Fruit fly (Drosophila melanogaster): ENCODE measurements around the gene CG42245.

CG42245 gene

dm6 chr3L:2584119-2584805, 47.3 kb upstream of the CG42245 start (continued):
- TF ChIP-seq rib (GFP tag; IDR thresholded peaks at IDR 0.05): peak; percentile 46; the same call in 1 of the 2 replicates
- peak; percentile 84 for TF ChIP-seq grau (tag; optimal IDR thresholded peaks at IDR 0.05)
- peak; percentile 41; the same call in 2 of the 3 replicates for TF ChIP-seq so (GFP tag; IDR thresholded peaks at IDR 0.05)
- TF ChIP-seq slbo (GFP tag; IDR thresholded peaks at IDR 0.05): peak; percentile 68
- TF ChIP-seq CG9932 (GFP tag; IDR thresholded peaks at IDR 0.05): peak; percentile 35; the same call in 1 of the 2 replicates
- TF ChIP-seq en (GFP tag; optimal IDR thresholded peaks at IDR 0.05): peak; percentile 60
- TF ChIP-seq CG11695 (GFP tag; IDR thresholded peaks at IDR 0.05): peak; percentile 88
- TF ChIP-seq cg (GFP tag; optimal IDR thresholded peaks at IDR 0.05): peak; percentile 77
- TF ChIP-seq CG4820 (GFP tag; optimal IDR thresholded peaks at IDR 0.05): peak; percentile 64
- peak; percentile 65 for TF ChIP-seq wor (GFP tag; IDR thresholded peaks at IDR 0.05)
- peak; percentile 66 for TF ChIP-seq pho (GFP tag; optimal IDR thresholded peaks at IDR 0.05)
- TF ChIP-seq chn (GFP tag; optimal IDR thresholded peaks at IDR 0.05): peak; percentile 77
- TF ChIP-seq pb (GFP tag; optimal IDR thresholded peaks at IDR 0.05): peak; percentile 65
- TF ChIP-seq sima (GFP tag; optimal IDR thresholded peaks at IDR 0.05): no peak
- TF ChIP-seq CG31441 (GFP tag; IDR thresholded peaks at IDR 0.05): peak; percentile 87
- peak; percentile 53 for TF ChIP-seq onecut (GFP tag; IDR thresholded peaks at IDR 0.05)
- peak; percentile 56 for TF ChIP-seq CG2202 (tag; optimal IDR thresholded peaks at IDR 0.05)
- peak; percentile 66 for TF ChIP-seq Blimp-1 (GFP tag; optimal IDR thresholded peaks at IDR 0.05)
- no peak for TF ChIP-seq CG16813 (GFP tag; IDR thresholded peaks at IDR 0.05; ENCODE audit: partially characterized antibody)
- TF ChIP-seq toy (GFP tag; IDR thresholded peaks at IDR 0.05): 0 out of 2 replicates have a peak, but pooled peaks have one; percentile 43
- TF ChIP-seq Aef1 (GFP tag; IDR thresholded peaks at IDR 0.05): peak; percentile 34; the same call in 1 of the 3 replicates
- TF ChIP-seq lbe (GFP tag; optimal IDR thresholded peaks at IDR 0.05): peak; percentile 10
- TF ChIP-seq Mad (GFP tag; optimal IDR thresholded peaks at IDR 0.05): peak; percentile 58
- peak; percentile 7 for TF ChIP-seq CG7928 (GFP tag; optimal IDR thresholded peaks at IDR 0.05)
- no peak for TF ChIP-seq CG3065 (GFP tag; optimal IDR thresholded peaks at IDR 0.05)
- TF ChIP-seq gcm (GFP tag; optimal IDR thresholded peaks at IDR 0.05): peak; percentile 78
- TF ChIP-seq pita (GFP tag; optimal IDR thresholded peaks at IDR 0.05): no peak
- peak; percentile 89 for TF ChIP-seq CG10209 (GFP tag; optimal IDR thresholded peaks at IDR 0.05)
- TF ChIP-seq Scr (GFP tag; IDR thresholded peaks at IDR 0.05; ENCODE audit: partially characterized antibody): peak; percentile 22; the same call in 1 of the 2 replicates
- TF ChIP-seq pzg (GFP tag; optimal IDR thresholded peaks at IDR 0.05): peak; percentile 7
- no peak for TF ChIP-seq HLHmδ (GFP tag; optimal IDR thresholded peaks at IDR 0.05)
- no peak for TF ChIP-seq ham (GFP tag; IDR thresholded peaks at IDR 0.05)
- peak; percentile 90 for TF ChIP-seq CG11504 (tag; optimal IDR thresholded peaks at IDR 0.05)
- TF ChIP-seq CG43689 (GFP tag; IDR thresholded peaks at IDR 0.05): peak; percentile 9; the same call in 1 of the 2 replicates
- no peak for TF ChIP-seq da (GFP tag; optimal IDR thresholded peaks at IDR 0.05)
- TF ChIP-seq CG17612 (GFP tag; IDR thresholded peaks at IDR 0.05): no peak
- no peak for TF ChIP-seq MESR4 (GFP tag; optimal IDR thresholded peaks at IDR 0.05)
- TF ChIP-seq Med (GFP tag): peak; percentile 92
- TF ChIP-seq cas (GFP tag; IDR thresholded peaks at IDR 0.05): no peak
- peak; percentile 67 for TF ChIP-seq HLH54F (GFP tag; optimal IDR thresholded peaks at IDR 0.05)
- TF ChIP-seq jing (GFP tag; optimal IDR thresholded peaks at IDR 0.05): peak; percentile 56
- TF ChIP-seq CG3995 (GFP tag; optimal IDR thresholded peaks at IDR 0.05): peak; percentile 10
- peak; percentile 33 for TF ChIP-seq CG15696 (tag; optimal IDR thresholded peaks at IDR 0.05)
- TF ChIP-seq CG18764 (GFP tag; optimal IDR thresholded peaks at IDR 0.05): peak; percentile 66
- peak; percentile 68 for TF ChIP-seq salm (tag; optimal IDR thresholded peaks at IDR 0.05)
- TF ChIP-seq ATbp (GFP tag; optimal IDR thresholded peaks at IDR 0.05): peak; percentile 86
- TF ChIP-seq Rfx (GFP tag; IDR thresholded peaks at IDR 0.05): peak; percentile 60; the same call in 1 of the 2 replicates
- peak; percentile 71 for TF ChIP-seq tap (tag; optimal IDR thresholded peaks at IDR 0.05)
- TF ChIP-seq CG2712 (tag; optimal IDR thresholded peaks at IDR 0.05): peak; percentile 89
